Fruit fly (Drosophila melanogaster) whole organism, pupa: ENCODE results near the gene CG13972.

Experiments
- CG10348 ChIP-seq: fragments of 200-800 bp; sonication (Bioruptor generic); IDR thresholded peaks from 2 replicates; pipeline ENCODE4 v1.3.6; 2022; ENCODE audit warnings: missing biosample characterization, missing genetic modification characterization
- CG12605 ChIP-seq: fragments of 200-800 bp; sonication (Bioruptor generic); IDR thresholded peaks from 2 replicates; pipeline ENCODE4 v1.3.6; 2022; ENCODE audit warnings: missing biosample characterization, missing genetic modification characterization
- CG13204 ChIP-seq: fragments of 200-800 bp; sonication (Bioruptor generic); optimal IDR thresholded peaks from 2 replicates; lab custom pipeline; 2018; ENCODE audit warnings: missing biosample characterization, mild to moderate bottlenecking, missing genetic modification characterization, moderate library complexity
- CG14655 ChIP-seq: fragments of 200-800 bp; sonication (Bioruptor generic); optimal IDR thresholded peaks from 3 replicates; lab custom pipeline; 2017; ENCODE audit warnings: mild to moderate bottlenecking, missing biosample characterization, missing genetic modification reagents, missing genetic modification characterization
- CG15710 ChIP-seq: fragments of 200-800 bp; sonication (Bioruptor generic); optimal IDR thresholded peaks from 2 replicates; lab custom pipeline; 2018; ENCODE audit warnings: missing biosample characterization, mild to moderate bottlenecking, missing genetic modification characterization, moderate library complexity
- CG17806 ChIP-seq: fragments of 200-800 bp; sonication (Bioruptor generic); optimal IDR thresholded peaks from 2 replicates; lab custom pipeline; 2018; ENCODE audit warnings: missing biosample characterization, mild to moderate bottlenecking, missing genetic modification characterization, moderate library complexity
- CG32121 ChIP-seq: fragments of 200-800 bp; sonication (Bioruptor generic); IDR thresholded peaks from 2 replicates; pipeline ENCODE4 v1.3.6; 2022; ENCODE audit warnings: missing biosample characterization, missing genetic modification characterization
- CG34367 ChIP-seq: fragments of 200-800 bp; sonication (Bioruptor generic); optimal IDR thresholded peaks from 2 replicates; lab custom pipeline; 2018; ENCODE audit warnings: missing biosample characterization, mild to moderate bottlenecking, missing genetic modification characterization
- CG4496 ChIP-seq: fragments of 200-800 bp; sonication (Bioruptor generic); IDR thresholded peaks from 3 replicates; pipeline ENCODE4 v1.3.6; 2022; ENCODE audit warnings: missing biosample characterization, missing genetic modification characterization
- CG8159 ChIP-seq: fragments of 200-800 bp; sonication (Bioruptor generic); optimal IDR thresholded peaks from 3 replicates; lab custom pipeline; 2018; ENCODE audit warnings: missing biosample characterization, mild to moderate bottlenecking, missing genetic modification characterization, moderate library complexity
- CG8301 ChIP-seq: fragments of 200-800 bp; sonication (Bioruptor generic); optimal IDR thresholded peaks from 2 replicates; lab custom pipeline; 2018; ENCODE audit warnings: missing biosample characterization, mild to moderate bottlenecking, missing genetic modification characterization
- CG9948 ChIP-seq: fragments of 200-800 bp; sonication (Bioruptor generic); optimal IDR thresholded peaks from 2 replicates; lab custom pipeline; 2018; ENCODE audit warnings: missing biosample characterization, mild to moderate bottlenecking, missing genetic modification characterization, moderate library complexity
- D1 ChIP-seq: fragments of 200-800 bp; sonication (Bioruptor generic); optimal IDR thresholded peaks from 2 replicates; lab custom pipeline; 2018; ENCODE audit warnings: missing biosample characterization, mild to moderate bottlenecking, missing genetic modification characterization, moderate library complexity
- EcR ChIP-seq: fragments of 200-800 bp; sonication (Bioruptor generic); optimal IDR thresholded peaks from 3 replicates; lab custom pipeline; 2019; ENCODE audit warnings: missing biosample characterization, missing genetic modification characterization, mild to moderate bottlenecking, moderate library complexity, missing genetic modification reagents
- Ets98B ChIP-seq: fragments of 200-800 bp; sonication (Bioruptor generic); IDR thresholded peaks from 2 replicates; pipeline ENCODE4 v1.3.6; 2022; ENCODE audit warnings: missing biosample characterization, missing genetic modification characterization
- Pif1A ChIP-seq: fragments of 200-800 bp; sonication (Bioruptor generic); optimal IDR thresholded peaks from 3 replicates; lab custom pipeline; 2016; ENCODE audit warnings: missing biosample characterization, missing genetic modification characterization
- Pif1B ChIP-seq: fragments of 200-800 bp; sonication (Bioruptor generic); optimal IDR thresholded peaks from 3 replicates; lab custom pipeline; 2016; ENCODE audit warnings: missing biosample characterization, missing genetic modification characterization
- Snoo ChIP-seq: fragments of 200-800 bp; sonication (Bioruptor generic); optimal IDR thresholded peaks from 3 replicates; lab custom pipeline; 2017; ENCODE audit warnings: missing biosample characterization, mild to moderate bottlenecking, missing genetic modification characterization, inconsistent platforms
- fd96Ca ChIP-seq: fragments of 200-800 bp; sonication (Bioruptor generic); IDR thresholded peaks from 3 replicates; pipeline ENCODE4 v1.3.6; 2022; ENCODE audit warnings: missing biosample characterization, missing genetic modification characterization
- gl ChIP-seq: fragments of 200-800 bp; sonication (Bioruptor generic); optimal IDR thresholded peaks from 2 replicates; lab custom pipeline; 2018; ENCODE audit warnings: missing biosample characterization, mild to moderate bottlenecking, missing genetic modification characterization
- rn ChIP-seq: fragments of 200-800 bp; sonication (Bioruptor generic); IDR thresholded peaks from 2 replicates; pipeline ENCODE4 v1.3.6; 2022; ENCODE audit warnings: missing biosample characterization, missing genetic modification characterization

The CG13972 gene

dm6 chr3R:27552710-27553109, 35.7 kb upstream of the CG13972 start:
- TF ChIP-seq CG14655 (GFP tag; lab: Kevin White, UChicago): no peak
- TF ChIP-seq D1: no peak
- TF ChIP-seq fd96Ca (GFP tag; lab: Robert Waterston, UW): no peak
- TF ChIP-seq CG8159 (tag; lab: Kevin White, UChicago): no peak
- no peak for TF ChIP-seq CG9948 (tag; lab: Kevin White, UChicago)
- no peak for TF ChIP-seq Pif1A (GFP tag; lab: Kevin White, UChicago)
- no peak for TF ChIP-seq CG13204 (GFP tag; lab: Kevin White, UChicago)
- TF ChIP-seq EcR (GFP tag; lab: Kevin White, UChicago): no peak
- no peak for TF ChIP-seq CG17806 (tag; lab: Kevin White, UChicago)
- TF ChIP-seq CG15710: no peak
- TF ChIP-seq CG12605: no peak
- TF ChIP-seq CG32121 (GFP tag; lab: Robert Waterston, UW): no peak
- TF ChIP-seq rn (GFP tag; lab: Robert Waterston, UW): no peak
- TF ChIP-seq CG34367 (tag; lab: Kevin White, UChicago): no peak
- TF ChIP-seq CG10348 (GFP tag; lab: Robert Waterston, UW): no peak
- no peak for TF ChIP-seq Ets98B (GFP tag; lab: Robert Waterston, UW)
- no peak for TF ChIP-seq CG4496 (GFP tag; lab: Robert Waterston, UW)
- no peak for TF ChIP-seq CG8301 (tag; lab: Kevin White, UChicago)

dm6 chr3R:27547378-27547949, 30.4 kb upstream of the CG13972 start:
- no peak for TF ChIP-seq CG8159 (tag; lab: Kevin White, UChicago)
- TF ChIP-seq CG17806 (tag; lab: Kevin White, UChicago): no peak
- TF ChIP-seq CG15710: no peak
- TF ChIP-seq fd96Ca (GFP tag; lab: Robert Waterston, UW): no peak
- TF ChIP-seq CG13204 (GFP tag; lab: Kevin White, UChicago): no peak
- TF ChIP-seq Ets98B (GFP tag; lab: Robert Waterston, UW): no peak
- no peak for TF ChIP-seq gl (tag; lab: Kevin White, UChicago)
- no peak for TF ChIP-seq CG10348 (GFP tag; lab: Robert Waterston, UW)
- no peak for TF ChIP-seq rn (GFP tag; lab: Robert Waterston, UW)
- TF ChIP-seq D1: no peak
- no peak for TF ChIP-seq Pif1B (GFP tag; lab: Kevin White, UChicago)
- TF ChIP-seq EcR (GFP tag; lab: Kevin White, UChicago): no peak
- no peak for TF ChIP-seq Snoo (tag; lab: Kevin White, UChicago)

- TF ChIP-seq fd96Ca (GFP tag; lab: Robert Waterston, UW) (no peak), CG17806 (tag; lab: Kevin White, UChicago) (no peak), CG34367 (tag; lab: Kevin White, UChicago) (no peak), CG10348 (GFP tag; lab: Robert Waterston, UW) (no peak), D1 (no peak), CG9948 (tag; lab: Kevin White, UChicago) (no peak), gl (tag; lab: Kevin White, UChicago) (no peak), CG8301 (tag; lab: Kevin White, UChicago) (no peak)
Observed at dm6 chr3R:27545752-27546151, 28.7 kb upstream of the CG13972 start, which contains the start of gene Gr98d. TSS of gene Gr98d (plus strand) at chr3R:27546052.

dm6 chr3R:27544143-27544542, 27.1 kb upstream of the CG13972 start, which contains the start of gene Gr98c:
TSS of gene Gr98c (plus strand) at chr3R:27544443.
- no peak for TF ChIP-seq CG34367 (tag; lab: Kevin White, UChicago)
- no peak for TF ChIP-seq CG32121 (GFP tag; lab: Robert Waterston, UW)
- TF ChIP-seq CG13204 (GFP tag; lab: Kevin White, UChicago): no peak
- no peak for TF ChIP-seq CG10348 (GFP tag; lab: Robert Waterston, UW)
- no peak for TF ChIP-seq CG14655 (GFP tag; lab: Kevin White, UChicago)
- TF ChIP-seq CG4496 (GFP tag; lab: Robert Waterston, UW): no peak
- no peak for TF ChIP-seq Pif1B (GFP tag; lab: Kevin White, UChicago)

dm6 chr3R:27542197-27542596, 25.1 kb upstream of the CG13972 start, which contains the start of gene Gr98b:
TSS of gene Gr98b (plus strand) at chr3R:27542497.
- TF ChIP-seq CG15710 (no peak), rn (GFP tag; lab: Robert Waterston, UW) (no peak), CG13204 (GFP tag; lab: Kevin White, UChicago) (no peak), CG9948 (tag; lab: Kevin White, UChicago) (no peak), CG12605 (no peak), EcR (GFP tag; lab: Kevin White, UChicago) (no peak), Pif1B (GFP tag; lab: Kevin White, UChicago) (no peak)

dm6 chr3R:27533225-27533624, 16.2 kb upstream of the CG13972 start:
- TF ChIP-seq D1: no peak
- no peak for TF ChIP-seq CG10348 (GFP tag; lab: Robert Waterston, UW)
- no peak for TF ChIP-seq CG12605
- no peak for TF ChIP-seq CG4496 (GFP tag; lab: Robert Waterston, UW)
- TF ChIP-seq Pif1B (GFP tag; lab: Kevin White, UChicago): no peak
- TF ChIP-seq CG15710: no peak
- TF ChIP-seq fd96Ca (GFP tag; lab: Robert Waterston, UW): no peak
- no peak for TF ChIP-seq CG34367 (tag; lab: Kevin White, UChicago)
- no peak for TF ChIP-seq Ets98B (GFP tag; lab: Robert Waterston, UW)
- no peak for TF ChIP-seq CG32121 (GFP tag; lab: Robert Waterston, UW)
- TF ChIP-seq rn (GFP tag; lab: Robert Waterston, UW): no peak
- TF ChIP-seq CG9948 (tag; lab: Kevin White, UChicago): no peak
- TF ChIP-seq EcR (GFP tag; lab: Kevin White, UChicago): no peak
- no peak for TF ChIP-seq CG14655 (GFP tag; lab: Kevin White, UChicago)
- TF ChIP-seq CG13204 (GFP tag; lab: Kevin White, UChicago): no peak
- no peak for TF ChIP-seq CG17806 (tag; lab: Kevin White, UChicago)
- TF ChIP-seq CG8301 (tag; lab: Kevin White, UChicago): no peak
